Worm (Caenorhabditis elegans): ENCODE results near the gene F52F10.2.

DNA sequence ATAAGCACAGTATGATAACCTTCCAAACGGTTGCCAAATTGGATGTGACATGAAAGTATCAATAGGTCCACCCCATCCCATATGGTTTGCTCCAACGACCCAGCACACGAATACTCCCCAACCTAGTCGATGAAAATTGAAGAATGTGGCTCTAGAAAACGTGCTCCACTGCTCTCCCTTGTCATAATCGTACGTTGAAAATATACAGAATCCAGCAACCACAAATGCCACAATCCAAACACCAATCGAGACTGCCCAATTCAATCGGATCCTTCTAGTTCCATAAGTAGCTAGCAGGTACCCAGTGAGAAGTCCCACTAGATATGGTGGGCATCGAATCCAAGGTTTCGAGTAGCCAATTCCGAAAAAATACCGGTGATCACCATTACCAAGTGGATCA, 9.1 kb upstream of the F52F10.2 start:
- no peak for TF ChIP-seq pqm-1 (tag; optimal IDR thresholded peaks at IDR 0.05)
- TF ChIP-seq ceh-82 (tag; optimal IDR thresholded peaks at IDR 0.05): no peak
- TF ChIP-seq nhr-76 (tag; optimal IDR thresholded peaks at IDR 0.05): no peak
- TF ChIP-seq nhr-77 (tag; optimal IDR thresholded peaks at IDR 0.05): no peak
- TF ChIP-seq ztf-4 (tag; optimal IDR thresholded peaks at IDR 0.05): no peak
- TF ChIP-seq blmp-1 (tag; optimal IDR thresholded peaks at IDR 0.05): no peak

All from whole organism, L1 larva.